Fruit fly (Drosophila melanogaster): Measurements from ENCODE around the gene dan.
A peak's percentile ranks its signal among the peaks of the same experiment; 100 is the strongest.

The dan gene

DNA sequence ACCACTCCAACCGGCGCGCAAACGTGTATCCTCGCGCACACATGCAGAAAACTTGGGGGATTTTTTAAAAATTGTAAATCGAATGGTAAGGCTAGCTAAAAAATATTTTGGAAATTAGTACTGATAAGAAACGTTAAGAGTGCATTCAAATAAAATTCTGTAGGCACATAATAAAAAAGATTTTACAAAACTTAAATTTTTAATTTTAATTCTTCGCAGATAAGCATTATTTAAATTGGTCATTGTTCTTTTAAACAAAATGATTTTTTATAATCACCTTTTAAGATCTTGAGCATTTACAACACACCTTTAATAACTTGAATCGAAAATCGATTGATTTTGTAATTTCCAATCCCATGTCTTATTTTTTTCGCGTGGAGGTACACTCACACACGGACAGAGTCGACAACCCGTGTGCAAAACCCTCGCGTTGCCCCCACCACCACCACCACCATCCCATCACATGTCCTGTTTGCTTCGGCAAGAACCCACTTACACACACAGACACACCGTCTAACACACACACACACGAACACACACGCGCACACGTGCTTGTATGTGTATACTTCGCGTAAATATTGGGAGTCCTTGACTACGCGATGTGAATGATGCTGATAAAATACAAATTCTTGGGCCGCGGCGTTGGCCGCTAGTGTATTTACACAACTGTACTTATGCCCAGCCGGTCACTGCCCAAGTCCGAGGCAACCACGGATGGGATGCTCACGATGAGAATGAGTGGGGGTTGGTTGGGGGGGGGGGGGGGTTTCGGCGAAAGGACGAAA is 16.6 kb upstream of the dan start:
- TF ChIP-seq kay (GFP tag; optimal IDR thresholded peaks at IDR 0.05) (no peak), CG2678 (tag; optimal IDR thresholded peaks at IDR 0.05) (peak; percentile 58), CG30403 (GFP tag; optimal IDR thresholded peaks at IDR 0.05) (peak; percentile 17), HLH4C (GFP tag; IDR thresholded peaks at IDR 0.05; ENCODE audit: partially characterized antibody) (no peak), tll (GFP tag; optimal IDR thresholded peaks at IDR 0.05) (no peak), CG10979 (tag; optimal IDR thresholded peaks at IDR 0.05) (peak; percentile 17), bab2 (GFP tag; optimal IDR thresholded peaks at IDR 0.05) (no peak), Hmr (GFP tag; optimal IDR thresholded peaks at IDR 0.05) (peak; percentile 29), seq (GFP tag; IDR thresholded peaks at IDR 0.05) (no peak), unpg (GFP tag; optimal IDR thresholded peaks at IDR 0.05) (no peak), grau (tag; optimal IDR thresholded peaks at IDR 0.05) (peak; percentile 26), Chrac-16 (GFP tag; optimal IDR thresholded peaks at IDR 0.05) (no peak), CG17328 (GFP tag; IDR thresholded peaks at IDR 0.05) (no peak), lola (GFP tag; optimal IDR thresholded peaks at IDR 0.05) (peak in 1 of 3 experiments; percentile 0), Hr51 (GFP tag; optimal IDR thresholded peaks at IDR 0.05) (peak in 1 of 2 experiments; percentile 10), CG34224 (GFP tag; IDR thresholded peaks at IDR 0.05; ENCODE audit: partially characterized antibody) (no peak), knrl (GFP tag; IDR thresholded peaks at IDR 0.05; ENCODE audit: partially characterized antibody) (no peak), Hr39 (optimal IDR thresholded peaks at IDR 0.05) (peak; percentile 21), CG14014 (GFP tag; IDR thresholded peaks at IDR 0.05) (no peak), gt (GFP tag; IDR thresholded peaks at IDR 0.05) (no peak), disco-r (GFP tag; optimal IDR thresholded peaks at IDR 0.05) (no peak), Atf-2 (GFP tag; optimal IDR thresholded peaks at IDR 0.05) (no peak), grn (GFP tag; optimal IDR thresholded peaks at IDR 0.05) (no peak), CG7556 (GFP tag; optimal IDR thresholded peaks at IDR 0.05) (peak; percentile 42), CG6683 (GFP tag; optimal IDR thresholded peaks at IDR 0.05) (no peak), CG3407 (GFP tag; optimal IDR thresholded peaks at IDR 0.05) (no peak), sr (GFP tag; IDR thresholded peaks at IDR 0.05) (no peak), eve (GFP tag; optimal IDR thresholded peaks at IDR 0.05) (no peak), Usf (GFP tag; optimal IDR thresholded peaks at IDR 0.05) (no peak), CG6689 (GFP tag; IDR thresholded peaks at IDR 0.05) (no peak), Hey (tag; optimal IDR thresholded peaks at IDR 0.05) (peak; percentile 63), Med (GFP tag) (peak; percentile 31), Bdp1 (GFP tag; optimal IDR thresholded peaks at IDR 0.05) (no peak), kah (GFP tag; optimal IDR thresholded peaks at IDR 0.05) (no peak), Gsc (GFP tag; IDR thresholded peaks at IDR 0.05) (no peak), Lpt (GFP tag; optimal IDR thresholded peaks at IDR 0.05) (no peak), aop (GFP tag; IDR thresholded peaks at IDR 0.05) (no peak), CG11695 (GFP tag; IDR thresholded peaks at IDR 0.05) (no peak), C15 (GFP tag; IDR thresholded peaks at IDR 0.05) (no peak), yki (optimal IDR thresholded peaks at IDR 0.05) (no peak), schlank (tag; optimal IDR thresholded peaks at IDR 0.05) (no peak), ham (GFP tag; IDR thresholded peaks at IDR 0.05) (no peak), E2f2 (GFP tag; IDR thresholded peaks at IDR 0.05) (no peak), ara (GFP tag; IDR thresholded peaks at IDR 0.05) (no peak), rib (GFP tag; IDR thresholded peaks at IDR 0.05) (no peak), Dll (GFP tag; IDR thresholded peaks at IDR 0.05; ENCODE audit: partially characterized antibody) (no peak), cas (GFP tag; IDR thresholded peaks at IDR 0.05) (no peak), HLH54F (GFP tag; optimal IDR thresholded peaks at IDR 0.05) (no peak), ab (GFP tag; optimal IDR thresholded peaks at IDR 0.05) (no peak), Scr (GFP tag; IDR thresholded peaks at IDR 0.05; ENCODE audit: partially characterized antibody) (no peak), CG12942 (GFP tag; optimal IDR thresholded peaks at IDR 0.05) (no peak)

Measured in whole organism, embryonic.